Worm (Caenorhabditis elegans): ENCODE measurements around the gene gei-3.
A peak's percentile ranks its signal among the peaks of the same experiment; 100 is the strongest.

gei-3 gene

DNA sequence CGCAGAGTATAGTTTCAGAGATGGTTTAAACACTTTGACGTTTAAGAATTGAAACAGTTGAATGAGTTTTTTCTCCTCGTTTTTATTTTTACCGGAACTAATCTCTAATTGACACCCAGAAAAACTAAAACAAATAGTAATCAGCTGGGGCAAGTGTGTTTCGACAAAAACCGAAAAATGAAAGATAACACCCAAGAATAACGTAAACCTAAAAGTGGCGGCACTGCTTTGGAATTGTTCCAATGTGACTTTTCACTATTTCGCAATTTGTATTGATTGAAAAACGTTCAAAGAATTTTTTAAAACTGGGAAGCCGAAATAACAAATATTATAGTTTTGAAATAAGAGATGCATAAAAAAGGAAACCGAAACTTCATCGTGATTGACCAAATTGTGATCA lies 5.3 kb upstream of the gei-3 start:
- TF ChIP-seq xbp-1 (tag; optimal IDR thresholded peaks at IDR 0.05), result no peak
- no peak for TF ChIP-seq mdl-1 (tag; optimal IDR thresholded peaks at IDR 0.05)
- no peak for TF ChIP-seq zip-4 (GFP tag; optimal IDR thresholded peaks at IDR 0.05)
- no peak for TF ChIP-seq lsy-2 (tag; optimal IDR thresholded peaks at IDR 0.05)
- no peak for TF ChIP-seq fkh-8 (tag; optimal IDR thresholded peaks at IDR 0.05)
- TF ChIP-seq nhr-77 (tag; optimal IDR thresholded peaks at IDR 0.05), result no peak
- no peak for TF ChIP-seq pqm-1 (tag; optimal IDR thresholded peaks at IDR 0.05)

DNA sequence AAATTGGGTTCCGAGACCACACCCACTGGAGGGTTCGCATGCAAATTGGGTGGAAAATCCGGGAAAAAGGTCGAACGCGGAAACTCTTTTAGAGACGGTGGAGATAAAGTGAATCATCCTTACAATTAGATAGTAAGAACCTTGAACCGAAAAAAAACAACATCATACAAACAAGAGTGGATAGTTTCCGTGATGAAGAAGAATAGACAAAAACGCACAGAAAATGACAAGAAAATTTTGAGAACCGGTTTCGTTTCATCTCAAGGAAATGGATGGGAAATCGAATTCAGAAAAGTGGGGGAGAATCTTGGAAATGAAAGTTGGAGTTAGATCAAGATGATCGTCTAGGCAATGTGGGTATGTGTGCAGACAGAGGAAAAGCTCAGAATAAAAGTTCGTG lies 1.9 kb upstream of the gei-3 start:
- TF ChIP-seq nhr-11 (tag; optimal IDR thresholded peaks at IDR 0.05), result no peak
- no peak for TF ChIP-seq ztf-11 (tag; optimal IDR thresholded peaks at IDR 0.05)
- no peak for TF ChIP-seq ceh-90 (tag; optimal IDR thresholded peaks at IDR 0.05)
- peak in 2 of 6 experiments; percentile 4 to 52 for TF ChIP-seq elt-3 (tag; optimal IDR thresholded peaks at IDR 0.05)
- TF ChIP-seq ceh-88 (GFP tag; IDR thresholded peaks at IDR 0.05), result no peak
- TF ChIP-seq mab-9 (GFP tag; IDR thresholded peaks at IDR 0.05), result no peak
- TF ChIP-seq nhr-85 (tag), result peak; percentile 71
- no peak for TF ChIP-seq snpc-4 (tag; optimal IDR thresholded peaks at IDR 0.05)
- no peak for TF ChIP-seq sptf-1 (tag; optimal IDR thresholded peaks at IDR 0.05)
- peak; percentile 60 for TF ChIP-seq grh-1 (GFP tag; IDR thresholded peaks at IDR 0.05)
- no peak for TF ChIP-seq dsc-1 (tag; optimal IDR thresholded peaks at IDR 0.05)
- TF ChIP-seq zag-1 (tag; optimal IDR thresholded peaks at IDR 0.05), result no peak
- peak; percentile 56 for TF ChIP-seq lin-14 (GFP tag; optimal IDR thresholded peaks at IDR 0.05)
- TF ChIP-seq blmp-1 (tag; optimal IDR thresholded peaks at IDR 0.05), result peak; percentile 74
- TF ChIP-seq rnt-1 (tag; optimal IDR thresholded peaks at IDR 0.05), result peak; percentile 1
- no peak for TF ChIP-seq sup-37 (GFP tag; optimal IDR thresholded peaks at IDR 0.05)
- TF ChIP-seq nhr-20 (tag; optimal IDR thresholded peaks at IDR 0.05), result peak; percentile 14
- TF ChIP-seq irx-1 (tag; optimal IDR thresholded peaks at IDR 0.05), result no peak
- no peak for TF ChIP-seq snu-23 (GFP tag; optimal IDR thresholded peaks at IDR 0.05)

DNA sequence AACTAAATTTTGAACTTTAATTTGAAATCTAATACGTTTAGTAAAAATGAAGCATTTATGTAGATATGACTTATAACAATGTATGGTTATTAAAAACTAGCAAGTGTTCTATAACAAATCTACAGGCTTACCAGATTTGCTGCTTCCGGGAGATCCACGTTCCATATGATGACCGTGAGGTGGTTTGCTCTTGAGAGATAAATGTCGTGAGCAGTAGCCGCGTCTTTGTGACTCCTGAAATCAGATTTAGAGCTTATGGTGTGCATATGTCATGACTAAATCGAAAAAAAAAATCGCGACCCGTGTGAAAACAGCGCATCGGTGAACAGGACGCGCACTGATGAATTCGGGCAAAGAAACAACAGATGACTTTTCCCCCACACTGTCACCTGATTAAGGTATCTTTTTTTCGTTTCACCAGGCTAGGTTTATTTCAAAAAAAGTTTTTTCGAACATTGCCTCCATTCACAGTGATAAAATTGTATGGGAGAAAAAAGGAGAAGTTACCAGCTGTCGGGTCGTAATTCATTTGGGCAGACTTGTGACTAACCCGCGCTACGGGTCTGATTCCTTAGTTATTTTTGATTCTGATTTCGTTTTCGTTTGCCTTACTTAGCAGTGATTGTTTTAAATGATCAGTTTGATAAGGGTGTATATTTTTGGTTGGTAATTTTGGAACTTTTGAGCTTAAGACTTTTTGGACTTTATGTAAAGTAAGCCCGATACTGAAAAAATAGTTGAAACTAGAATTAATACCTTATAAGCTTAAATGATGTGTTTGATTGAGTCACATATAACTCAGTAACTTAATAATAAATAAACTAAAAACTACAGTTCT lies 5.1 kb downstream of the gei-3 start, which contains the start of gene nhr-27:
TSS of gene nhr-27 (minus strand) at position 234 of the 838 bp plus-strand sequence.
- peak; percentile 13 for TF ChIP-seq lin-14 (GFP tag; optimal IDR thresholded peaks at IDR 0.05)
- TF ChIP-seq unc-86 (tag; optimal IDR thresholded peaks at IDR 0.05), result no peak
- TF ChIP-seq efl-1 (optimal IDR thresholded peaks at IDR 0.05), result no peak
- TF ChIP-seq efl-1 (GFP tag; optimal IDR thresholded peaks at IDR 0.05 in 1 of 2), result peak in 1 of 2 experiments; percentile 65
- peak; percentile 66 for TF ChIP-seq nhr-85 (tag)
- peak; percentile 6 for TF ChIP-seq skn-1 (tag; optimal IDR thresholded peaks at IDR 0.05)
- no peak for TF ChIP-seq egl-13 (tag; optimal IDR thresholded peaks at IDR 0.05)
- peak; percentile 10 for TF ChIP-seq dsc-1 (tag; optimal IDR thresholded peaks at IDR 0.05)
- TF ChIP-seq elt-3 (tag; optimal IDR thresholded peaks at IDR 0.05), result peak in 1 of 6 experiments; percentile 87
- peak in 1 of 2 experiments; percentile 11 for TF ChIP-seq mdl-1 (tag; optimal IDR thresholded peaks at IDR 0.05)
- no peak for TF ChIP-seq ceh-8 (GFP tag; optimal IDR thresholded peaks at IDR 0.05)
- peak; percentile 81 for TF ChIP-seq blmp-1 (tag; optimal IDR thresholded peaks at IDR 0.05)
- peak; percentile 35 for TF ChIP-seq unc-130 (tag; optimal IDR thresholded peaks at IDR 0.05)
- no peak for TF ChIP-seq fos-1 (tag; optimal IDR thresholded peaks at IDR 0.05)
- TF ChIP-seq nhr-28 (tag; optimal IDR thresholded peaks at IDR 0.05), result no peak
- peak in 1 of 3 experiments; percentile 5 for TF ChIP-seq dpl-1 (GFP tag; optimal IDR thresholded peaks at IDR 0.05)
- peak; percentile 28; the same call in 1 of the 2 replicates for TF ChIP-seq nhr-19 (GFP tag; conservative IDR thresholded peaks at IDR 0.05)
- TF ChIP-seq ztf-4 (tag; optimal IDR thresholded peaks at IDR 0.05), result no peak
- TF ChIP-seq lin-35 (GFP tag; optimal IDR thresholded peaks at IDR 0.05), result peak in 1 of 2 experiments; percentile 50
